Worm (Caenorhabditis elegans) whole organism, midembryonic: ENCODE results near the gene C46H3.1.

Source experiments
- flt-1 ChIP-seq: fragments of 200-800 bp; sonication (Bioruptor generic); IDR thresholded peaks from 2 replicates; pipeline ENCODE4 v1.3.6; 2022; ENCODE audit warnings: missing genetic modification characterization, missing compliant biosample characterization
- tab-1 ChIP-seq: fragments of 200-800 bp; sonication (Bioruptor generic); IDR thresholded peaks from 2 replicates; pipeline ENCODE4 v1.3.6; 2022; ENCODE audit warnings: missing genetic modification characterization, missing compliant biosample characterization
- ztf-29 ChIP-seq: fragments of 200-800 bp; sonication (Bioruptor generic); IDR thresholded peaks from 2 replicates; pipeline ENCODE4 v1.3.6; 2022; ENCODE audit warnings: missing genetic modification reagents, missing genetic modification characterization, missing compliant biosample characterization

DNA sequence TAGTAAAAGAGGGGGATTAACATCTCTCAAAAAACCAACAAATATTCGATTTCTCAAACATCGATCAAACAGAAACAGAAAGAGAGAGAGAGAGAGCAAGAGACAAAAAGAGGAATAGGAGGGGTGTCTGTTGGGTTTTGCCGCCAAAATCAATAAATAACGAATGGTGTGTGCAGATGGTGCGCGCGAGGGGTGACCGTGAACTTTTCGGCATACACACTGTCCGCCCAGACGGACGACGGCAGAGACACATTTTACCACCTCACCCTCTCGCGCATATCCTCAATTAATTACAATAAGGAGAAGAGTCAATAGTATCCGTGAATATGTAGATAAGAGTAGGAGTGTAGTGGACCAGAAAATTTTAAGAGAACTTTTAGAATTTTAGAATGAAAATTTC lies 13.2 kb downstream of the C46H3.1 start:
- TF ChIP-seq tab-1 (GFP tag; lab: Robert Waterston, UW) (no peak), flt-1 (GFP tag; lab: Robert Waterston, UW) (no peak), ztf-29 (no peak)
